Fruit fly (Drosophila melanogaster) whole organism, pupa: ENCODE data around the gene Klp31E.

Experiments used
- CG12605 ChIP-seq: fragments of 200-800 bp; sonication (Bioruptor generic); IDR thresholded peaks from 2 replicates; pipeline ENCODE4 v1.3.6; 2022; ENCODE audit warnings: missing biosample characterization, missing genetic modification characterization
- rn ChIP-seq: fragments of 200-800 bp; sonication (Bioruptor generic); IDR thresholded peaks from 2 replicates; pipeline ENCODE4 v1.3.6; 2022; ENCODE audit warnings: missing biosample characterization, missing genetic modification characterization

- no peak for TF ChIP-seq CG12605 (GFP tag; lab: Robert Waterston, UW)
- TF ChIP-seq rn (GFP tag; lab: Robert Waterston, UW), result no peak
These were observed 17.4 kb upstream of the Klp31E start, which contains the start of gene Cnot4 for dm6 chr2L:10396488-10396824.
